Fruit fly (Drosophila melanogaster): ENCODE measurements around the gene CG5390.

Gene CG5390

DNA sequence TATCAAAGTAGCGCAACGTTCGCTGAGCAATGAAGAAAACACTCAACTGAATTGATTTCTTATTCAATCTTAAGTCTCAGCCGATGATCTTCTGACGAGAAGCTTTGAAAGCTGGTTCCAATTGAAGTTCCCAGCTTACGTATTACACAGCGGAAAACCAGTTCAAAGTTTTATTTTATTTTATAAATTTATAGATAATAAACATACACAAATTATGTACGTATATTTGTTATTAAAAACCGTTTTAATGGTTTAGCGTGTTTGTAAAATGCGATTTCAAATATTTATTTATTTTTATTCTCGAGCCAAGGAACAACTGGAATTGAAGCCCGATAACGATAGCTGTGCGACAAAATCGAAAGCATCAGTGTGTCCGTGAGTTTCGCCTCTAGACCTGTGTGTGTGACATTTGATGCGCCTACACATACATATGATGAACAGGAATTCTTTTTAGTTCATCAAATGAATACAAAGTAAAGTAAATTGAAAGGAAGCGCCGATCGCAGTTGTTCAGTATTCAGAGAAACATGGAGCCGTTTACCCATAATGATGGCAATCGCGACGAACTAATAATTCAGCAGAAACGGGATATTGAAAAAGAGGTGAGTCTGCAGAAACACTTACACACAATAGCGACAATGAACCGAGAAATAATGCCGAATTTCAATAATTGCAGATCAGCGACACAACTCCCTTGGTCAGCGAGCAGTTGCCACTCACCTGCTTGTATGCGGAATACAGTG is at the start of gene CG5390, which contains the start of gene CG4968:
CG5390 (minus strand) TSS at position 77 of the 743 bp plus-strand sequence.
CG4968 (plus strand) TSS at position 405 of the 743 bp plus-strand sequence.
- TF ChIP-seq Dll (optimal IDR thresholded peaks at IDR 0.05) (no peak), CG8478 (optimal IDR thresholded peaks at IDR 0.05) (no peak), pan (optimal IDR thresholded peaks at IDR 0.05) (no peak), usp (GFP tag; optimal IDR thresholded peaks at IDR 0.05) (no peak), psq (optimal IDR thresholded peaks at IDR 0.05) (no peak), EcR (GFP tag; optimal IDR thresholded peaks at IDR 0.05) (no peak)

DNA sequence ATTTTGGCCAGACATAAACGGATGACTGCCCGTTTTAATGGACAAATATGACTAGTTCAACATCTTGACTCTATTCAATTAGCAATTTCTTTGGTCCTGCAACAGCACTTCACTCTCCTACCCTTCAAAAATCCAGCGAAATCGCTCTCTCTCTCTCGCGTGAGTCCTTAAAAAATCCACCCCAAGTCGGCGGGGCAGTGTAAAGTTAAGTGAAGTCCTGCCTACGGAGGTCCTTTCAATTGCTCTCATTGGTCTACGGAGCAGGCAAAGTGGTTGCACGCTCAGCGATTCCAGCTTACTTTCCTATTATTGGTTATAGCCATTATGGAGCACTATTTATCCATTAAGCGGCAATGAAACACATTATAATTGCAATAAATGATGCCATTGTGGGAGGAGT is 47.5 kb upstream of the CG5390 start, which contains the start of gene CG34367:
CG34367 (minus strand) TSS at position 35 of the 400 bp plus-strand sequence.
- no peak for TF ChIP-seq pan (optimal IDR thresholded peaks at IDR 0.05)
- no peak for TF ChIP-seq CG8478 (optimal IDR thresholded peaks at IDR 0.05)
- TF ChIP-seq psq (optimal IDR thresholded peaks at IDR 0.05) = no peak
- TF ChIP-seq usp (GFP tag; optimal IDR thresholded peaks at IDR 0.05) = no peak
- no peak for TF ChIP-seq EcR (GFP tag; optimal IDR thresholded peaks at IDR 0.05)
- TF ChIP-seq Dll (optimal IDR thresholded peaks at IDR 0.05) = no peak

DNA sequence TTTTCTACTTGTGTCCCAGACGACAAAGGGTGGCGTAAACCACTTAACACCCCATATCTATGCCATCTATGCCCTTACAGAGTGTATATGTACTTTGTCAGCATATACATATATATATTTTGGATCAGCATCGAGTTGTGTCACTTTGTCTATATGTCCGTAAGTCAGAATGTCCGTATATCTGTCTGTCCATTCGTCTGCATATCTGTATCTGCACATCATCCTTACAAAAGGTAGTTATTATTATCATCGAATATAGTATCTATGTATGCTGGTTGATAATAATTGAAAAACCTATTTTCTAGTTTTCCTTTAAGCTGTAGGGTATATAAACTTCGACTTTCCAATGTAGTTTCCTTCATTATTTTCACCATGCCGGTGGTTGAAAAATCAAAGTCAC is 44.7 kb upstream of the CG5390 start:
- TF ChIP-seq usp (GFP tag; optimal IDR thresholded peaks at IDR 0.05) (no peak), CG8478 (optimal IDR thresholded peaks at IDR 0.05) (no peak), Dll (optimal IDR thresholded peaks at IDR 0.05) (no peak), psq (optimal IDR thresholded peaks at IDR 0.05) (no peak), pan (optimal IDR thresholded peaks at IDR 0.05) (no peak), EcR (GFP tag; optimal IDR thresholded peaks at IDR 0.05) (no peak)

DNA sequence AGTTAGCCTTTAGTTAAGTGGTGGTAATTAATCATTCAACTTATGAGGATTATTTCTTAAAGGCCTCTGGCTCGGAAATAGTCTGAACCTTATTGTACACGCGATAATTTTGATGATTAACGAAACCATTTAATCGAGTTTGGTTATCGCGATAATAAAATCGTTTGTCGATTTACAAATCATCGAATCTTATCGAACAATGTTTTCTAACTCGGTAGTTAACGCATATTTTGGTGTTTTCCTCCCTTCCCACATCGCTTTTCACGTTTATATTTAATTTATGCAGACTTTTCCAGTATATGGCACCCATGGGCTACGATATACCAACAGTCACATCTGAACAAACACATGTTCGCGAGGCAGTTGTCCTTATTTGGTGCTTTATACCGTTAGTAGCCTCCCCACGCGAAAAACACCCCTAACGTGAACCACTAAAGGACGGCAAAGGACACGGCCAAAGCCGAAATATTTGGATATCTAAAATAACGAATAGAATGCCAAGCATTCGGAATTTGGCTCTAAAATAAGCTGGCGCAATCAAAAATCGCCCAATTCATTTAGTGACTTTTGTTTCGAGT is 37.7 kb upstream of the CG5390 start, which contains the start of gene Frmd5:
Frmd5 (plus strand) TSS at position 414 of the 578 bp plus-strand sequence.
- no peak for TF ChIP-seq pan (optimal IDR thresholded peaks at IDR 0.05)

DNA sequence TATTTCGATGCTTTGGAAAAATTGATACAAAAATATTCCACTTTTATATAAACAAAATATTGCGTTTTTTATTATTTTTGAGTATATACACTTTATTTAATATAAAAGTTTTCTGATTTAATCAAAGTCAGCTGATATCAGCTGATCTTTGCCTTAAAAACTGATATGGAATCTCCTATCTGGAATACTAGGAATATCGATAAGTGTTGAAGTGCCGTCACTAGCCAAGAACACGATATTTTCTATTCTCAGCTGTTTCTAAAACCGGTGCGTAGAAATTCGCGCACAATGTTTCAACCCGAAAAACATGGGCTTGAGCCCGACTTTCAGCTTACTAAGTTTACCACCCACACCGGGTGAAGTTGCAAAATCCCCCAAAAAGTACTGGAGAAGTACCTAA is 36.1 kb upstream of the CG5390 start, which contains the start of gene Sps2:
Sps2 (plus strand) TSS at position 124 of the 400 bp plus-strand sequence.
- TF ChIP-seq pan (optimal IDR thresholded peaks at IDR 0.05) (no peak), Dll (optimal IDR thresholded peaks at IDR 0.05) (no peak), psq (optimal IDR thresholded peaks at IDR 0.05) (no peak), usp (GFP tag; optimal IDR thresholded peaks at IDR 0.05) (no peak)

DNA sequence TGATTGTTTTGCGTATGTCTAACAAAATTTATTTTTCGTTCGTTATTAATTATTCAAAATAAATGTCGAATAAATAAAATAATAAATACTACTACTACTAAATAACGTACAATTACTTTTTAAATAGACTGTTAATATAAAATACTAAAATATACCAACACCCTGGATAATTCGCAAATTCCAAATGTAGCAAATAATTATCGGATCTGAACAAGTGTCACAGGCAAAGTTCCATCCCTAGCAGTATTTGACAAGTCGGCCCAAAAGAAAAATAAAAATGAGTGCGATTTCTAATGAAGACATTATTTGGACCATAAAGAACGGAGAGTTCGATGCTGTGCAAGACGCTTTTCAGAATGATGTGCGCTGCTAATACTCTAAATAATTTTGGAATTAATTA is 35.0 kb upstream of the CG5390 start, which contains the start of gene CG31715:
CG31715 (plus strand) TSS at position 212 of the 400 bp plus-strand sequence.
- TF ChIP-seq CG8478 (optimal IDR thresholded peaks at IDR 0.05) (no peak), pan (optimal IDR thresholded peaks at IDR 0.05) (no peak), psq (optimal IDR thresholded peaks at IDR 0.05) (no peak), EcR (GFP tag; optimal IDR thresholded peaks at IDR 0.05) (no peak), usp (GFP tag; optimal IDR thresholded peaks at IDR 0.05) (no peak), Dll (optimal IDR thresholded peaks at IDR 0.05) (no peak)

DNA sequence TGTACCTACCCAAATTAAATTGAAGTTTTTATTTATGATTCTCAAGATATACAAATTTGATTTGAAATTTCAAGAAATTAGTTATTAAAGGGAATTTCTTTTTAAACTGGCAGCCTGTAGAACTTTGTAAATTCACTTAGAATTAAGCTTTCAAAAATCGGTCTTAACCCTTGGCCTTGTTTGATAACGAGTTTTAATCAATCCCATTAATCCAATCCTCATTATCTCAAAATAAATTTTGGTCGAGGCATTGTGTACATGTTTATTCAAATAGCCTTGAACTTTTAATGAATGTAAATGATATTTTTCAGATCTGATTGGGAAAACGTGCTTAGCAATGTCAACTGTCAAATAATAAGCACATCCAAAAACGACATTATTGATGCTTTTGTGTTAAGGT is 33.4 kb upstream of the CG5390 start:
- no peak for TF ChIP-seq CG8478 (optimal IDR thresholded peaks at IDR 0.05)
- TF ChIP-seq EcR (GFP tag; optimal IDR thresholded peaks at IDR 0.05) = no peak
- TF ChIP-seq psq (optimal IDR thresholded peaks at IDR 0.05) = no peak
- no peak for TF ChIP-seq Dll (optimal IDR thresholded peaks at IDR 0.05)
- TF ChIP-seq pan (optimal IDR thresholded peaks at IDR 0.05) = no peak
- no peak for TF ChIP-seq usp (GFP tag; optimal IDR thresholded peaks at IDR 0.05)

DNA sequence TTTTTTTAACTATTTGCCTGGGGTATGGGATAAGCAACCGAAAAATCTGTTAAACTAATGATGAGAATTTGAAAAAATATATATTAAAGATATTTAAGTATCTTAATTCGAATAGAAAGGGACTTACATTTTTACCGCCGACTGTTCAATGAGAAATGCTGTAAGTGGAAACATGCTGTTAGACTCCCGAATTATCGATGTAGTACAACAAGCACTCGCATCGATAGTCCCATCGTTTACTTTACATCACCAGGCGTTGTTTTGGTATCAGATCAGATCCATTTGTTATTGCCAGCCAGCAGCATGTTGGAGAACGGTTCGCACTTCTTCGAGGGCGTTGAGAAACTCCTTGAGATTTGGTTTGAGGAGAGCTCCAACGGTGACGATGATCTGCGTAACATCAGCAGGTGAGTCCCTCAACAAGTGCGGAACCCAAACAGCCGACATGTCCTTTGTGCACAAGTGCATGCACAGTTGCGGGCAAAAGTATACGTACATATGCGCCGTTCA is 32.9 kb upstream of the CG5390 start, which contains the start of gene SamDC:
SamDC (plus strand) TSS at position 246 of the 510 bp plus-strand sequence.
- no peak for TF ChIP-seq usp (GFP tag; optimal IDR thresholded peaks at IDR 0.05)
- TF ChIP-seq Dll (optimal IDR thresholded peaks at IDR 0.05) = no peak
- TF ChIP-seq psq (optimal IDR thresholded peaks at IDR 0.05) = no peak
- TF ChIP-seq pan (optimal IDR thresholded peaks at IDR 0.05) = no peak
- no peak for TF ChIP-seq EcR (GFP tag; optimal IDR thresholded peaks at IDR 0.05)
- TF ChIP-seq CG8478 (optimal IDR thresholded peaks at IDR 0.05) = no peak

DNA sequence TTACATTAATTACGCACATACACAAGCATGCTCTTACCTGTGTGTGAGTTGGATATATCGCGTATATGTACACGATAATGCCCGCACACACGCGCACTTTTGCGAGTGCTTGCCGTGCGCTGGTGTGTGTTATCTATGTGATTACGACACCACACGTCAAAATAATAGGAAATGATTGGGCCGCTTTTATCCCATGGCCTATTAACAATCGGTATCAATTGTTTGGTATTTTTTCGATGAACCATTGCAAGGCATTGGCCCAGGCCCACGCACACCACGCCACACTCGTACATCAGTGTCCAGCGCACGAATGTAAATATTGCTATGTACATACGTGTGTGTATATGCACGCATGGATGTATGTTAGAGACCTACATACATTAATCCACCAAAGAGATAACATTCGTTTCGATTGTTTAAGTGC is 28.5 kb upstream of the CG5390 start:
- TF ChIP-seq CG8478 (optimal IDR thresholded peaks at IDR 0.05) (peak; percentile 74), usp (GFP tag; optimal IDR thresholded peaks at IDR 0.05) (no peak)

DNA sequence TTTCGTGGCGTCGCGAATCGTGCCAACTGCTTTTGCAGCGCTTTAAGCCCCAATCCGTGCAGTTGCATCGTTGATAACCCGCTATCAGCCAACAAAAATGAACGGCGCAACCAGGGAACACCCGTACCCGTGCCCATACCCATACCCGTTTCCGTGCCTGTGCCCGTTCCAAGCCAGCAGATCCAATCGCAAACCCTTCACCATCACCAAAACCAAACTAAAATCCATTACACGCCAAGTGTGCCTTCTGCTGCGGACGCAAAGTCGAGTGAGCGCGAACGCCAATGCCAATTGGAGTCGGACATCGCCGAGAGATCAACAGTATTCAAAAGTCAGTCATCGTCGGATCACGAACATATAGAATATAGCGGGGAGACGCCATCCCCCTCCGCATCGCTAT is 27.8 kb upstream of the CG5390 start:
- TF ChIP-seq EcR (GFP tag; optimal IDR thresholded peaks at IDR 0.05) (no peak), Dll (optimal IDR thresholded peaks at IDR 0.05) (no peak), usp (GFP tag; optimal IDR thresholded peaks at IDR 0.05) (no peak), psq (optimal IDR thresholded peaks at IDR 0.05) (no peak), CG8478 (optimal IDR thresholded peaks at IDR 0.05) (no peak), pan (optimal IDR thresholded peaks at IDR 0.05) (no peak)

DNA sequence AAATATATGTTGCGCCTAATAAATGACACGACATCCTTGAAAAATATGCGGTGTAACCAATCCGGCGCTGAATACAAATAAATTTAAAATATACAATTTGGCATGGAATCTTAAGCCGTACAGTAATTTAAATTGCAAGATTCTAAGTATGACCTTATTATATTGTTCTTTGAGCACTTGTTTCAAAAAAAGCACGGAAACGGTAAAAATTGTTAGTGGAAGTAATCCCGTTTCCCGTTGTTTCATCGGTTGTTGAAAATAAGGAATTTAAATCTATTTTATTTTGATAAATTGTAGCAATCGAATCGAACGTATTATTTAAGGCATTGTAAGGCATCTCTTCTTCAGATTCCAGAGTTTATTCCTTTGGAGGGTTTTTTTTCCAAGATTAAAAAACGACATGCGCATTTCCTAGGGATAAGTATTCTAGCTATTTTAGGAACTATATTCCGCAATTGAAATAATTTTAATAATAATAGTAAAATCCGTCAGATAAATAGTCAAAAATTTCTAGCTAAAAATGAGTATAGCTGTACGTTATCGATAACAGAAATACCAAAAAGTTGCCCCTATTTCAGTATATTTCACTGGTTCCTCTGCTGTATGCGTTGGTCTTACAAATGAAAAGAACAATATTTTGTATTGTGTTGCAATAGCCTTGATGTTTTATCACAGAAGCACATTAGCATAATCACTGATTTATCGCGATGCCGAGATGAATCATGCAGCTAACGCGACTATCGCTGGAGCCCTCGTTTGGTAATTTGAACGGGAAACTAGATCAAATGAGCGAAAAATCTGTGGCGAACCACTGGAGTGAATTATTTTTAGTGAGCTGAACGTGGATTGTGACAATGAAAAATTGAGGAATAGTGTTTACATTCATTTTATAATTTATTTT is 26.9 kb upstream of the CG5390 start, which contains the start of gene GATAd:
GATAd (plus strand) TSS at position 644 of the 901 bp plus-strand sequence.
- TF ChIP-seq psq (optimal IDR thresholded peaks at IDR 0.05) = no peak
- no peak for TF ChIP-seq Dll (optimal IDR thresholded peaks at IDR 0.05)
- no peak for TF ChIP-seq usp (GFP tag; optimal IDR thresholded peaks at IDR 0.05)
- TF ChIP-seq pan (optimal IDR thresholded peaks at IDR 0.05) = no peak
- no peak for TF ChIP-seq CG8478 (optimal IDR thresholded peaks at IDR 0.05)
- no peak for TF ChIP-seq EcR (GFP tag; optimal IDR thresholded peaks at IDR 0.05)
